Fruit fly (Drosophila melanogaster): Measurements from ENCODE around the gene CG12012.

Gene CG12012

dm6 chr3L:3376551-3376950 is at the start of gene CG12012:
Gene CG12012, plus strand, starts transcription at chr3L:3376757.
- no peak for TF ChIP-seq noc (tag; optimal IDR thresholded peaks at IDR 0.05)

dm6 chr3L:3328771-3329170 is 47.8 kb upstream of the CG12012 start, which contains the start of gene Strip:
Gene Strip, minus strand, starts transcription at chr3L:3328871.
- no peak for TF ChIP-seq noc (tag; optimal IDR thresholded peaks at IDR 0.05)

- TF ChIP-seq noc (tag; optimal IDR thresholded peaks at IDR 0.05), result no peak
Measured at dm6 chr3L:3329763-3330162, 46.8 kb upstream of the CG12012 start, which contains the start of gene CG14961. Gene CG14961, plus strand, starts transcription at chr3L:3330063.

dm6 chr3L:3334784-3335183 is 41.8 kb upstream of the CG12012 start, which contains the start of gene CG14969:
Gene CG14969, minus strand, starts transcription at chr3L:3334978.
- no peak for TF ChIP-seq noc (tag; optimal IDR thresholded peaks at IDR 0.05)

dm6 chr3L:3335688-3336087 is 40.9 kb upstream of the CG12012 start, which contains the start of gene Drsl1:
Gene Drsl1, minus strand, starts transcription at chr3L:3335788.
- no peak for TF ChIP-seq noc (tag; optimal IDR thresholded peaks at IDR 0.05)

- TF ChIP-seq noc (tag; optimal IDR thresholded peaks at IDR 0.05), result peak; percentile 22
Measured at dm6 chr3L:3336368-3337164, 40.0 kb upstream of the CG12012 start, which contains the start of the genes Drsl6 and kst. Gene Drsl6, minus strand, starts transcription at chr3L:3336418. Gene kst, plus strand, starts transcription at chr3L:3336860.

dm6 chr3L:3337345-3337928 is 39.1 kb upstream of the CG12012 start:
- TF ChIP-seq noc (tag; optimal IDR thresholded peaks at IDR 0.05), result no peak

dm6 chr3L:3338028-3338855 is 38.3 kb upstream of the CG12012 start:
- TF ChIP-seq noc (tag; optimal IDR thresholded peaks at IDR 0.05), result no peak

dm6 chr3L:3338882-3339590 is 37.5 kb upstream of the CG12012 start:
- no peak for TF ChIP-seq noc (tag; optimal IDR thresholded peaks at IDR 0.05)

- no peak for TF ChIP-seq noc (tag; optimal IDR thresholded peaks at IDR 0.05)
Measured at dm6 chr3L:3339695-3340226, 36.8 kb upstream of the CG12012 start.

dm6 chr3L:3342307-3342940 is 34.1 kb upstream of the CG12012 start:
- TF ChIP-seq noc (tag; optimal IDR thresholded peaks at IDR 0.05), result no peak

dm6 chr3L:3343260-3343659 is 33.3 kb upstream of the CG12012 start:
- TF ChIP-seq noc (tag; optimal IDR thresholded peaks at IDR 0.05), result peak; percentile 29

- TF ChIP-seq noc (tag; optimal IDR thresholded peaks at IDR 0.05), result no peak
Measured at dm6 chr3L:3344528-3344927, 32.0 kb upstream of the CG12012 start.

- TF ChIP-seq noc (tag; optimal IDR thresholded peaks at IDR 0.05), result no peak
Measured at dm6 chr3L:3346294-3346693, 30.3 kb upstream of the CG12012 start.

Measured in whole organism, larva.